Worm (Caenorhabditis elegans) whole organism, L3 larva: ENCODE results near the gene famh-161.

Experiments used
- elt-1 ChIP-seq: fragments of 150-350 bp; optimal IDR thresholded peaks from 2 replicates; lab custom pipeline; 2014; ENCODE audit warnings: missing biosample characterization, missing genetic modification characterization
- mdl-1 ChIP-seq: fragments of 150-350 bp; optimal IDR thresholded peaks from 2 replicates; lab custom pipeline; 2014; ENCODE audit warnings: missing biosample characterization, missing genetic modification characterization

- no peak for TF ChIP-seq elt-1 (tag; lab: Kevin White, UChicago)
- TF ChIP-seq mdl-1 (tag; lab: Kevin White, UChicago): no peak
These were observed 45.6 kb upstream of the famh-161 start, which contains the start of gene F26F2.8 for ce11 chrV:20579534-20579933.
